Worm (Caenorhabditis elegans) whole organism, L3 larva: ENCODE data around the gene chil-8.

Experiments used
- egl-27 ChIP-seq: sonication (generic microtip); optimal IDR thresholded peaks from 4 replicates; lab custom pipeline; 2017; ENCODE audit warnings: missing biosample characterization, missing genetic modification reagents, missing genetic modification characterization
- hmg-11 ChIP-seq: sonication (generic microtip); optimal IDR thresholded peaks from 2 replicates; lab custom pipeline; 2016; ENCODE audit warnings: missing genetic modification characterization, missing compliant biosample characterization
- lin-39 ChIP-seq: fragments of 150-350 bp; optimal IDR thresholded peaks from 2 replicates; lab custom pipeline; 2018; ENCODE audit warnings: missing biosample characterization, missing genetic modification reagents, missing genetic modification characterization
- mdl-1 ChIP-seq: fragments of 150-350 bp; optimal IDR thresholded peaks from 2 replicates; lab custom pipeline; 2014; ENCODE audit warnings: missing biosample characterization, missing genetic modification characterization
- mml-1 ChIP-seq: fragments of 150-350 bp; sonication (generic microtip); optimal IDR thresholded peaks from 3 replicates; lab custom pipeline; 2014; ENCODE audit warnings: missing biosample characterization, missing genetic modification characterization
- nhr-11 ChIP-seq: fragments of 150-350 bp; optimal IDR thresholded peaks from 2 replicates; lab custom pipeline; 2014; ENCODE audit warnings: missing biosample characterization, missing genetic modification characterization
- nhr-12 ChIP-seq: fragments of 150-350 bp; optimal IDR thresholded peaks from 2 replicates; lab custom pipeline; 2014; ENCODE audit warnings: missing biosample characterization, missing genetic modification characterization
- nhr-25 ChIP-seq: sonication (generic microtip); optimal IDR thresholded peaks from 2 replicates; lab custom pipeline; 2017; ENCODE audit warnings: missing biosample characterization, missing genetic modification characterization
- snpc-4 ChIP-seq: fragments of 150-350 bp; optimal IDR thresholded peaks from 2 replicates; lab custom pipeline; 2014; ENCODE audit warnings: missing biosample characterization, missing genetic modification characterization
- zag-1 ChIP-seq: fragments of 150-350 bp; optimal IDR thresholded peaks from 2 replicates; lab custom pipeline; 2014; ENCODE audit warnings: missing biosample characterization, missing genetic modification characterization
- ztf-11 ChIP-seq: fragments of 150-350 bp; optimal IDR thresholded peaks from 2 replicates; lab custom pipeline; 2014; ENCODE audit warnings: missing biosample characterization, missing genetic modification characterization

ce11 chrII:9895173-9895572 is 22.3 kb upstream of the chil-8 start:
- TF ChIP-seq mml-1 = no peak
- no peak for TF ChIP-seq snpc-4 (tag; lab: Kevin White, UChicago)
- no peak for TF ChIP-seq zag-1
- TF ChIP-seq nhr-11 (tag; lab: Kevin White, UChicago) = no peak
- no peak for TF ChIP-seq hmg-11 (tag; lab: Kevin White, UChicago)
- TF ChIP-seq egl-27 (tag; lab: Kevin White, UChicago) = no peak
- TF ChIP-seq ztf-11 (tag; lab: Kevin White, UChicago) = no peak
- no peak for TF ChIP-seq nhr-25 (tag; lab: Kevin White, UChicago)
- no peak for TF ChIP-seq mdl-1
- TF ChIP-seq lin-39 = no peak
- no peak for TF ChIP-seq nhr-12 (tag; lab: Kevin White, UChicago)
